Worm (Caenorhabditis elegans) whole organism, mixed stage, embryonic: ENCODE results near the gene srg-3.

Source experiments
- M03D4.4 ChIP-seq: sonication (generic microtip); optimal IDR thresholded peaks from 2 replicates; lab custom pipeline; 2017; ENCODE audit warnings: mild to moderate bottlenecking, missing genetic modification characterization, missing compliant biosample characterization
- bed-3 ChIP-seq: fragments of 200-800 bp; sonication (Bioruptor generic); optimal IDR thresholded peaks from 3 replicates; lab custom pipeline; 2018; ENCODE audit warnings: mild to moderate bottlenecking, missing genetic modification characterization, moderate library complexity, missing compliant biosample characterization
- blmp-1 ChIP-seq: fragments of 150-350 bp; optimal IDR thresholded peaks from 2 replicates; lab custom pipeline; 2014; ENCODE audit warnings: missing biosample characterization, missing genetic modification characterization
- ceh-39 ChIP-seq: fragments of 150-350 bp; optimal IDR thresholded peaks from 2 replicates; lab custom pipeline; 2014; ENCODE audit warnings: missing biosample characterization, missing genetic modification characterization
- ceh-43 ChIP-seq: fragments of 200-800 bp; sonication (Bioruptor generic); optimal IDR thresholded peaks from 2 replicates; lab custom pipeline; 2018; ENCODE audit warnings: mild to moderate bottlenecking, missing genetic modification characterization, moderate library complexity, missing compliant biosample characterization
- ceh-83 ChIP-seq: fragments of 200-800 bp; sonication (Bioruptor generic); optimal IDR thresholded peaks from 2 replicates; lab custom pipeline; 2018; ENCODE audit warnings: mild to moderate bottlenecking, missing genetic modification characterization, missing compliant biosample characterization
- ces-1 ChIP-seq: fragments of 150-350 bp; optimal IDR thresholded peaks from 2 replicates; lab custom pipeline; 2014; ENCODE audit warnings: missing biosample characterization, missing genetic modification reagents, missing genetic modification characterization
- cnd-1 ChIP-seq: fragments of 200-800 bp; sonication (Bioruptor generic); optimal IDR thresholded peaks from 2 replicates; lab custom pipeline; 2018; ENCODE audit warnings: mild to moderate bottlenecking, missing genetic modification characterization, missing compliant biosample characterization
- drap-1 ChIP-seq: fragments of 200-800 bp; sonication (Bioruptor generic); optimal IDR thresholded peaks from 3 replicates; lab custom pipeline; 2018; ENCODE audit warnings: mild to moderate bottlenecking, missing genetic modification characterization, missing compliant biosample characterization
- elt-1 ChIP-seq: sonication (generic microtip); optimal IDR thresholded peaks from 2 replicates; lab custom pipeline; 2017; ENCODE audit warnings: missing genetic modification characterization, mild to moderate bottlenecking, missing compliant biosample characterization, antibody characterized with exemption, moderate library complexity, borderline replicate concordance; ENCODE audit not compliant: insufficient read depth
- elt-3 ChIP-seq: fragments of 150-350 bp; optimal IDR thresholded peaks from 2 replicates; lab custom pipeline; 2014; ENCODE audit warnings: missing biosample characterization, missing genetic modification characterization
- ham-2 ChIP-seq: fragments of 200-800 bp; sonication (Bioruptor generic); optimal IDR thresholded peaks from 2 replicates; lab custom pipeline; 2018; ENCODE audit warnings: mild to moderate bottlenecking, missing genetic modification characterization, missing compliant biosample characterization
- hlh-1 ChIP-seq: fragments of 150-350 bp; optimal IDR thresholded peaks from 2 replicates; lab custom pipeline; 2014; ENCODE audit warnings: missing biosample characterization, missing genetic modification reagents, missing genetic modification characterization
- lin-13 ChIP-seq: fragments of 150-350 bp; optimal IDR thresholded peaks from 2 replicates; lab custom pipeline; 2014; ENCODE audit warnings: missing biosample characterization, missing genetic modification characterization
- lin-32 ChIP-seq: fragments of 200-800 bp; sonication (Bioruptor generic); optimal IDR thresholded peaks from 2 replicates; lab custom pipeline; 2018; ENCODE audit warnings: mild to moderate bottlenecking, missing genetic modification characterization, missing compliant biosample characterization
- lsy-2 ChIP-seq: fragments of 150-350 bp; optimal IDR thresholded peaks from 2 replicates; lab custom pipeline; 2014; ENCODE audit warnings: missing biosample characterization, missing genetic modification characterization
- mab-5 ChIP-seq: fragments of 150-350 bp; optimal IDR thresholded peaks from 2 replicates; lab custom pipeline; 2014; ENCODE audit warnings: missing biosample characterization, missing genetic modification characterization
- mep-1 ChIP-seq: fragments of 150-350 bp; optimal IDR thresholded peaks from 2 replicates; lab custom pipeline; 2017; ENCODE audit warnings: missing biosample characterization, missing genetic modification reagents, missing genetic modification characterization, inconsistent platforms
- mls-2 ChIP-seq: sonication (generic microtip); optimal IDR thresholded peaks from 2 replicates; lab custom pipeline; 2016; ENCODE audit warnings: mild to moderate bottlenecking, missing genetic modification characterization, moderate library complexity, missing compliant biosample characterization
- nhr-2 ChIP-seq: fragments of 150-350 bp; optimal IDR thresholded peaks from 2 replicates; lab custom pipeline; 2014; ENCODE audit warnings: missing biosample characterization, missing genetic modification characterization
- nhr-28 ChIP-seq: fragments of 150-350 bp; optimal IDR thresholded peaks from 2 replicates; lab custom pipeline; 2014; ENCODE audit warnings: missing biosample characterization, missing genetic modification characterization
- nhr-76 ChIP-seq: sonication (generic microtip); optimal IDR thresholded peaks from 2 replicates; lab custom pipeline; 2017; ENCODE audit warnings: missing biosample characterization, missing genetic modification characterization
- pha-4 ChIP-seq: fragments of 150-350 bp; optimal IDR thresholded peaks from 2 replicates; lab custom pipeline; 2018; ENCODE audit warnings: missing biosample characterization, missing genetic modification reagents, missing genetic modification characterization
- sem-2 ChIP-seq: fragments of 200-800 bp; sonication (Bioruptor generic); optimal IDR thresholded peaks from 2 replicates; lab custom pipeline; 2018; ENCODE audit warnings: mild to moderate bottlenecking, missing genetic modification characterization, missing compliant biosample characterization
- snpc-4 ChIP-seq: fragments of 150-350 bp; optimal IDR thresholded peaks from 2 replicates; lab custom pipeline; 2014; ENCODE audit warnings: missing biosample characterization, missing genetic modification characterization
- sptf-1 ChIP-seq: sonication (generic microtip); optimal IDR thresholded peaks from 2 replicates; lab custom pipeline; 2017; ENCODE audit warnings: mild to moderate bottlenecking, missing genetic modification characterization, moderate library complexity, missing compliant biosample characterization
- unc-120 ChIP-seq: sonication (generic microtip); optimal IDR thresholded peaks from 2 replicates; lab custom pipeline; 2017; ENCODE audit warnings: missing genetic modification characterization, missing compliant biosample characterization; ENCODE audit not compliant: poor library complexity, severe bottlenecking
- unc-39 ChIP-seq: fragments of 150-350 bp; optimal IDR thresholded peaks from 2 replicates; lab custom pipeline; 2014; ENCODE audit warnings: missing biosample characterization, missing genetic modification characterization
- unc-62 ChIP-seq: fragments of 150-350 bp; optimal IDR thresholded peaks from 2 replicates; lab custom pipeline; 2014; ENCODE audit warnings: missing biosample characterization, missing genetic modification reagents, missing genetic modification characterization
- zip-8 ChIP-seq: fragments of 150-350 bp; optimal IDR thresholded peaks from 2 replicates; lab custom pipeline; 2014; ENCODE audit warnings: missing biosample characterization, missing genetic modification characterization
- ztf-11 ChIP-seq: fragments of 150-350 bp; optimal IDR thresholded peaks from 2 replicates; lab custom pipeline; 2014; ENCODE audit warnings: missing biosample characterization, missing genetic modification characterization

srg-3 gene

DNA sequence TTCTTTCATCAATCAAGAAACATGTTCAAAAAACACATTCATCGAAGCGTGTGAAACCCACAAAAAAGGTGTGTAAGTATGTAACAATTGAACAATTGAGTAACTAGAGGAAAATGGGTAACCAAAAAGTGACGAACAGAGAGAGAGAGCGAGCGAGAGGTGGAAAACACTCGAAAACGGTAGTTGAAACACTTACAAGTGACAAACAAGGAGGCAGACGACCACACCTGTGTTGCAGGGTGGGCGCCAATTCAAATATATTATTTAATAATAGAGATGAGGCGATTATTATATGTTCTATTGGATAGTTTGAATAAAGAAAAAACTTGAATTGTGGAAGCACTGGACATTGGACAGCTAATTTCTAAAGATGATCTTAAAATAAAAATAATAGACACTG is 19.2 kb upstream of the srg-3 start:
- TF ChIP-seq ceh-83 (GFP tag; lab: Kevin White, UChicago): no peak
- TF ChIP-seq blmp-1 (tag; lab: Kevin White, UChicago): no peak
- no peak for TF ChIP-seq ham-2 (GFP tag; lab: Kevin White, UChicago)
- no peak for TF ChIP-seq mep-1
- no peak for TF ChIP-seq nhr-2
- TF ChIP-seq cnd-1 (tag; lab: Kevin White, UChicago): no peak
- no peak for TF ChIP-seq drap-1 (GFP tag; lab: Kevin White, UChicago)
- TF ChIP-seq snpc-4 (tag; lab: Kevin White, UChicago): no peak
- TF ChIP-seq ztf-11 (tag; lab: Kevin White, UChicago): no peak
- no peak for TF ChIP-seq elt-3 (tag; lab: Kevin White, UChicago)
- no peak for TF ChIP-seq bed-3 (GFP tag; lab: Kevin White, UChicago)
- TF ChIP-seq mab-5 (tag; lab: Kevin White, UChicago): no peak
- TF ChIP-seq lin-32 (GFP tag; lab: Kevin White, UChicago): no peak
- no peak for TF ChIP-seq hlh-1 (tag; lab: Kevin White, UChicago)
- TF ChIP-seq elt-1 (tag; lab: Kevin White, UChicago): no peak
- TF ChIP-seq ces-1 (GFP tag; lab: Kevin White, UChicago): no peak
- TF ChIP-seq unc-39 (tag; lab: Kevin White, UChicago): no peak
- no peak for TF ChIP-seq unc-120
- TF ChIP-seq pha-4 (tag; lab: Kevin White, UChicago): no peak

ce11 chrIII:6287195-6287594 is 17.0 kb upstream of the srg-3 start, which contains the start of gene F47D12.6:
Gene F47D12.6 (minus strand): TSS chrIII:6287295.
- TF ChIP-seq unc-62 (no peak), zip-8 (tag; lab: Kevin White, UChicago) (no peak), snpc-4 (tag; lab: Kevin White, UChicago) (no peak), cnd-1 (tag; lab: Kevin White, UChicago) (no peak), ces-1 (GFP tag; lab: Kevin White, UChicago) (no peak), mls-2 (tag; lab: Kevin White, UChicago) (no peak), ceh-39 (tag; lab: Kevin White, UChicago) (no peak), unc-39 (tag; lab: Kevin White, UChicago) (no peak), mab-5 (tag; lab: Kevin White, UChicago) (no peak), unc-120 (no peak), lin-13 (no peak), M03D4.4 (tag; lab: Kevin White, UChicago) (no peak), sptf-1 (no peak), bed-3 (GFP tag; lab: Kevin White, UChicago) (no peak), pha-4 (tag; lab: Kevin White, UChicago) (no peak), blmp-1 (tag; lab: Kevin White, UChicago) (no peak), mep-1 (no peak)

DNA sequence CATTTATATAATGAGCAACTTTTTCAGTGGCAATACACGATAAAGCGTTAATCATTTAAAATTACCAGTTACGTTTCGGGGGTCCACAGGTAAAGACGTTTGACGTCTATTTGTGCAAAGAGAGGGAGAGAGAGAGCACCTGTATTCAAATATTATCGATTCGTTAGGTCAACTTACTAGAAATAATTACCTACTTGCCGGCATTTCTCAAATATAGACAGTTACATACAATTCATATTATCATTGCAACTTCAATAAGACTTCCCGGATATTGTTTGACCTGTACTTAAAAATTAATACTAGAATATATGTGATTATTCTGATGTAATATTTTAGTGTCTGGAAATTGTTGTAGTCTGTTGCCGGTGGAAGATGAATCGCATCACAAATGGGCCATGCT is 15.7 kb upstream of the srg-3 start, which contains the start of gene gadr-3:
gadr-3 (minus strand) TSS at position 101 of the 400 bp plus-strand sequence.
- TF ChIP-seq unc-39 (tag; lab: Kevin White, UChicago): no peak
- no peak for TF ChIP-seq blmp-1 (tag; lab: Kevin White, UChicago)
- no peak for TF ChIP-seq sem-2 (GFP tag; lab: Kevin White, UChicago)
- no peak for TF ChIP-seq bed-3 (GFP tag; lab: Kevin White, UChicago)
- no peak for TF ChIP-seq elt-1 (tag; lab: Kevin White, UChicago)
- TF ChIP-seq unc-120: no peak
- no peak for TF ChIP-seq drap-1 (GFP tag; lab: Kevin White, UChicago)
- no peak for TF ChIP-seq lin-13
- TF ChIP-seq nhr-76 (tag; lab: Kevin White, UChicago): no peak
- no peak for TF ChIP-seq hlh-1 (tag; lab: Kevin White, UChicago)
- no peak for TF ChIP-seq ham-2 (GFP tag; lab: Kevin White, UChicago)
- no peak for TF ChIP-seq snpc-4 (tag; lab: Kevin White, UChicago)
- TF ChIP-seq elt-3 (tag; lab: Kevin White, UChicago): no peak

ce11 chrIII:6283024-6283423 is 12.8 kb upstream of the srg-3 start:
- no peak for TF ChIP-seq unc-120
- no peak for TF ChIP-seq ces-1 (GFP tag; lab: Kevin White, UChicago)
- TF ChIP-seq lin-13: no peak
- TF ChIP-seq nhr-28: no peak
- TF ChIP-seq sptf-1: no peak
- TF ChIP-seq nhr-76 (tag; lab: Kevin White, UChicago): no peak
- TF ChIP-seq elt-1 (tag; lab: Kevin White, UChicago): no peak
- TF ChIP-seq ceh-43 (GFP tag; lab: Kevin White, UChicago): no peak
- TF ChIP-seq ztf-11 (tag; lab: Kevin White, UChicago): no peak
- no peak for TF ChIP-seq mep-1
- TF ChIP-seq lsy-2: no peak
- TF ChIP-seq hlh-1 (tag; lab: Kevin White, UChicago): no peak
- no peak for TF ChIP-seq ceh-39 (tag; lab: Kevin White, UChicago)
- TF ChIP-seq lin-32 (GFP tag; lab: Kevin White, UChicago): no peak
- no peak for TF ChIP-seq cnd-1 (tag; lab: Kevin White, UChicago)
- no peak for TF ChIP-seq blmp-1 (tag; lab: Kevin White, UChicago)
- TF ChIP-seq elt-3 (tag; lab: Kevin White, UChicago): no peak
- TF ChIP-seq unc-39 (tag; lab: Kevin White, UChicago): no peak
- no peak for TF ChIP-seq nhr-2
